Worm (Caenorhabditis elegans) whole organism, L2 larva: ENCODE measurements around the gene hmg-5.
A peak's percentile ranks its signal among the peaks of the same experiment; 100 is the strongest.

Source experiments
- C34F6.9 ChIP-seq: fragments of 150-350 bp; optimal IDR thresholded peaks from 2 replicates; lab custom pipeline; 2014; ENCODE audit warnings: missing biosample characterization, missing genetic modification characterization
- F13H6.1 ChIP-seq: sonication (generic microtip); optimal IDR thresholded peaks from 2 replicates; lab custom pipeline; 2016; ENCODE audit warnings: missing genetic modification characterization, missing compliant biosample characterization
- R02D3.7 ChIP-seq: fragments of 150-350 bp; optimal IDR thresholded peaks from 2 replicates; lab custom pipeline; 2014; ENCODE audit warnings: missing biosample characterization, missing genetic modification characterization
- Y55F3AM.14 ChIP-seq: fragments of 200-800 bp; sonication (Bioruptor generic); optimal IDR thresholded peaks from 2 replicates; lab custom pipeline; 2018; ENCODE audit warnings: mild to moderate bottlenecking, missing genetic modification characterization, missing compliant biosample characterization
- aly-2 ChIP-seq: fragments of 150-350 bp; optimal IDR thresholded peaks from 2 replicates; lab custom pipeline; 2014; ENCODE audit warnings: missing biosample characterization, missing genetic modification characterization
- ama-1 ChIP-seq: fragments of 150-350 bp; optimal IDR thresholded peaks from 2 replicates; lab custom pipeline; 2018; ENCODE audit warnings: inconsistent platforms
- ceh-16 ChIP-seq: fragments of 150-350 bp; optimal IDR thresholded peaks from 2 replicates; lab custom pipeline; 2014; ENCODE audit warnings: missing biosample characterization, missing genetic modification characterization
- ceh-82 ChIP-seq: fragments of 150-350 bp; optimal IDR thresholded peaks from 2 replicates; lab custom pipeline; 2014; ENCODE audit warnings: missing biosample characterization, missing genetic modification characterization
- crh-2 ChIP-seq: sonication (generic microtip); optimal IDR thresholded peaks from 2 replicates; lab custom pipeline; 2017; ENCODE audit warnings: missing biosample characterization, missing genetic modification characterization
- egl-27 ChIP-seq: sonication (generic microtip); optimal IDR thresholded peaks from 3 replicates; lab custom pipeline; 2017; ENCODE audit warnings: missing biosample characterization, missing genetic modification reagents, missing genetic modification characterization
- elt-1 ChIP-seq: fragments of 150-350 bp; optimal IDR thresholded peaks from 2 replicates; lab custom pipeline; 2014; ENCODE audit warnings: missing biosample characterization, missing genetic modification characterization
- elt-3 ChIP-seq: sonication (generic microtip); optimal IDR thresholded peaks from 2 replicates; lab custom pipeline; 2017; ENCODE audit warnings: missing biosample characterization, missing genetic modification characterization
- gmeb-1 ChIP-seq: fragments of 150-350 bp; optimal IDR thresholded peaks from 2 replicates; lab custom pipeline; 2014; ENCODE audit warnings: missing biosample characterization, missing genetic modification characterization
- lin-11 ChIP-seq: fragments of 150-350 bp; sonication (generic microtip); optimal IDR thresholded peaks from 2 replicates; lab custom pipeline; 2014; ENCODE audit warnings: missing biosample characterization, missing genetic modification characterization, inconsistent platforms, mixed read lengths
- lin-13 ChIP-seq: fragments of 150-350 bp; optimal IDR thresholded peaks from 2 replicates; lab custom pipeline; 2014; ENCODE audit warnings: missing biosample characterization, missing genetic modification reagents, missing genetic modification characterization
- lsy-2 ChIP-seq, 2 experiments: fragments of 150-350 bp in 1 of 2; sonication (generic microtip) in 1 of 2; optimal IDR thresholded peaks; 2 replicates each; lab custom pipeline; 2014 to 2017; ENCODE audit warnings: missing biosample characterization in 2 of 2, missing genetic modification characterization in 2 of 2
- mab-5 ChIP-seq: fragments of 150-350 bp; optimal IDR thresholded peaks from 2 replicates; lab custom pipeline; 2014; ENCODE audit warnings: missing biosample characterization, missing genetic modification characterization
- mdl-1 ChIP-seq, 2 experiments: fragments of 150-350 bp in 1 of 2; sonication (generic microtip) in 1 of 2; optimal IDR thresholded peaks; 2 replicates each; lab custom pipeline; 2017; ENCODE audit warnings: missing biosample characterization in 2 of 2, missing genetic modification characterization in 2 of 2
- nhr-10 ChIP-seq: sonication (generic microtip); optimal IDR thresholded peaks from 2 replicates; lab custom pipeline; 2017; ENCODE audit warnings: missing biosample characterization, missing genetic modification characterization
- nhr-11 ChIP-seq: fragments of 150-350 bp; optimal IDR thresholded peaks from 2 replicates; lab custom pipeline; 2014; ENCODE audit warnings: missing biosample characterization, missing genetic modification characterization
- nhr-12 ChIP-seq: fragments of 150-350 bp; optimal IDR thresholded peaks from 2 replicates; lab custom pipeline; 2014; ENCODE audit warnings: missing biosample characterization, missing genetic modification characterization
- nhr-129 ChIP-seq: fragments of 150-350 bp; optimal IDR thresholded peaks from 2 replicates; lab custom pipeline; 2014; ENCODE audit warnings: missing biosample characterization, missing genetic modification characterization
- nhr-21 ChIP-seq: fragments of 150-350 bp; optimal IDR thresholded peaks from 2 replicates; lab custom pipeline; 2014; ENCODE audit warnings: missing biosample characterization, missing genetic modification characterization
- nhr-25 ChIP-seq: fragments of 150-350 bp; sonication (generic microtip); optimal IDR thresholded peaks from 3 replicates; lab custom pipeline; 2014; ENCODE audit warnings: missing biosample characterization, missing genetic modification characterization
- nhr-6 ChIP-seq: fragments of 150-350 bp; optimal IDR thresholded peaks from 2 replicates; lab custom pipeline; 2014; ENCODE audit warnings: missing biosample characterization, missing genetic modification characterization
- nhr-77 ChIP-seq: fragments of 150-350 bp; optimal IDR thresholded peaks from 2 replicates; lab custom pipeline; 2014; ENCODE audit warnings: missing biosample characterization, missing genetic modification characterization
- peb-1 ChIP-seq: fragments of 150-350 bp; optimal IDR thresholded peaks from 2 replicates; lab custom pipeline; 2014; ENCODE audit warnings: missing biosample characterization, missing genetic modification characterization
- sem-4 ChIP-seq: fragments of 150-350 bp; optimal IDR thresholded peaks from 2 replicates; lab custom pipeline; 2014; ENCODE audit warnings: missing biosample characterization, missing genetic modification reagents, missing genetic modification characterization
- skn-1 ChIP-seq: sonication (generic microtip); optimal IDR thresholded peaks from 2 replicates; lab custom pipeline; 2017; ENCODE audit warnings: missing biosample characterization, missing genetic modification characterization
- sma-3 ChIP-seq: sonication (generic microtip); optimal IDR thresholded peaks from 2 replicates; lab custom pipeline; 2016; ENCODE audit warnings: missing genetic modification reagents, missing genetic modification characterization, missing compliant biosample characterization
- sma-9 ChIP-seq, 2 experiments: fragments of 150-350 bp in 1 of 2; sonication (generic microtip) in 1 of 2; optimal IDR thresholded peaks; 2 replicates each; lab custom pipeline; 2014 to 2016; ENCODE audit warnings: missing genetic modification characterization in 2 of 2, mild to moderate bottlenecking in 1 of 2, missing biosample characterization in 1 of 2, missing compliant biosample characterization in 1 of 2, missing genetic modification reagents in 1 of 2, moderate library complexity in 1 of 2
- snpc-4 ChIP-seq: fragments of 150-350 bp; optimal IDR thresholded peaks from 2 replicates; lab custom pipeline; 2014; ENCODE audit warnings: missing biosample characterization, missing genetic modification characterization
- unc-39 ChIP-seq: fragments of 150-350 bp; optimal IDR thresholded peaks from 2 replicates; lab custom pipeline; 2014; ENCODE audit warnings: missing biosample characterization, missing genetic modification characterization
- unc-55 ChIP-seq: fragments of 150-350 bp; sonication (generic microtip); optimal IDR thresholded peaks from 3 replicates; lab custom pipeline; 2014; ENCODE audit warnings: missing biosample characterization, missing genetic modification reagents, missing genetic modification characterization
- zag-1 ChIP-seq: fragments of 150-350 bp; optimal IDR thresholded peaks from 2 replicates; lab custom pipeline; 2014; ENCODE audit warnings: missing biosample characterization, missing genetic modification characterization
- ztf-11 ChIP-seq: sonication (generic microtip); optimal IDR thresholded peaks from 2 replicates; lab custom pipeline; 2017; ENCODE audit warnings: missing biosample characterization, missing genetic modification characterization
- ztf-4 ChIP-seq: fragments of 150-350 bp; optimal IDR thresholded peaks from 2 replicates; lab custom pipeline; 2014; ENCODE audit warnings: missing biosample characterization, missing genetic modification characterization

Gene hmg-5

ce11 chrIV:7620450-7620849, 25.6 kb downstream of the hmg-5 start:
- no peak for TF ChIP-seq sma-3 (GFP tag; lab: Kevin White, UChicago)
- no peak for TF ChIP-seq ceh-82 (tag; lab: Kevin White, UChicago)
- peak; percentile 41 for TF ChIP-seq unc-55 (GFP tag; lab: Kevin White, UChicago)
- no peak for TF ChIP-seq elt-1 (tag; lab: Kevin White, UChicago)
- no peak for TF ChIP-seq unc-39 (tag; lab: Kevin White, UChicago)
- peak; percentile 17 for TF ChIP-seq C34F6.9
- no peak for TF ChIP-seq nhr-129 (tag; lab: Kevin White, UChicago)
- peak; percentile 17 for TF ChIP-seq zag-1 (tag; lab: Kevin White, UChicago)
- TF ChIP-seq sem-4 (tag; lab: Kevin White, UChicago) = peak; percentile 59

- TF ChIP-seq Y55F3AM.14 = peak; percentile 7
- TF ChIP-seq snpc-4 (tag; lab: Kevin White, UChicago) = no peak
- TF ChIP-seq F13H6.1 = peak; percentile 23
- TF ChIP-seq mdl-1 (tag; optimal IDR thresholded peaks at IDR 0.05; lab: Kevin White, UChicago) = peak in 1 of 2 experiments; percentile 44
- TF ChIP-seq crh-2 = peak; percentile 6
- no peak for TF ChIP-seq lin-13 (GFP tag; lab: Kevin White, UChicago)
- peak in 1 of 2 experiments; percentile 24 for TF ChIP-seq lsy-2 (tag; optimal IDR thresholded peaks at IDR 0.05; lab: Kevin White, UChicago)
- peak; percentile 57 for TF ChIP-seq zag-1 (tag; lab: Kevin White, UChicago)
- no peak for TF ChIP-seq ceh-16 (tag; lab: Kevin White, UChicago)
- peak; percentile 73 for TF ChIP-seq unc-55 (GFP tag; lab: Kevin White, UChicago)
- peak; percentile 60 for TF ChIP-seq sem-4 (tag; lab: Kevin White, UChicago)
- peak; percentile 52 for TF ChIP-seq C34F6.9
- TF ChIP-seq, all 48 proteins: peak for 9
Measured at ce11 chrIV:7619261-7619660, 26.8 kb downstream of the hmg-5 start.

- TF ChIP-seq nhr-77 (tag; lab: Kevin White, UChicago) (no peak), Y55F3AM.14 (no peak), C34F6.9 (peak; percentile 4)
Measured at ce11 chrIV:7612523-7612922, 33.5 kb downstream of the hmg-5 start.

ce11 chrIV:7611396-7611795, 34.6 kb downstream of the hmg-5 start:
- TF ChIP-seq aly-2 (tag; lab: Kevin White, UChicago) = no peak
- TF ChIP-seq unc-55 (GFP tag; lab: Kevin White, UChicago) = peak; percentile 45
- peak; percentile 8 for TF ChIP-seq sma-9 (GFP tag; optimal IDR thresholded peaks at IDR 0.05; lab: Kevin White, UChicago)
- TF ChIP-seq sma-9 (tag; optimal IDR thresholded peaks at IDR 0.05; lab: Kevin White, UChicago) = no peak

- TF ChIP-seq nhr-6 (no peak), C34F6.9 (no peak), nhr-21 (no peak), nhr-11 (tag; lab: Kevin White, UChicago) (no peak), Y55F3AM.14 (no peak), lin-11 (tag; lab: Kevin White, UChicago) (no peak), ztf-11 (no peak), nhr-129 (tag; lab: Kevin White, UChicago) (no peak), egl-27 (tag; lab: Kevin White, UChicago) (no peak), peb-1 (tag; lab: Kevin White, UChicago) (no peak), lin-13 (GFP tag; lab: Kevin White, UChicago) (no peak), nhr-25 (tag; lab: Kevin White, UChicago) (no peak), sem-4 (tag; lab: Kevin White, UChicago) (no peak), ama-1 (lab: Kevin White, UChicago) (no peak), elt-1 (tag; lab: Kevin White, UChicago) (no peak), nhr-10 (tag; lab: Kevin White, UChicago) (no peak)
Measured at ce11 chrIV:7608111-7608510, 37.9 kb downstream of the hmg-5 start.

- TF ChIP-seq Y55F3AM.14 (no peak), lin-13 (GFP tag; lab: Kevin White, UChicago) (no peak), unc-55 (GFP tag; lab: Kevin White, UChicago) (no peak), sem-4 (tag; lab: Kevin White, UChicago) (no peak), R02D3.7 (tag; lab: Kevin White, UChicago) (no peak), mab-5 (no peak), nhr-129 (tag; lab: Kevin White, UChicago) (no peak), elt-3 (tag; lab: Kevin White, UChicago) (no peak), sma-3 (GFP tag; lab: Kevin White, UChicago) (no peak), gmeb-1 (tag; lab: Kevin White, UChicago) (no peak), nhr-77 (tag; lab: Kevin White, UChicago) (no peak), skn-1 (tag; lab: Kevin White, UChicago) (no peak), nhr-12 (no peak), peb-1 (tag; lab: Kevin White, UChicago) (no peak), snpc-4 (tag; lab: Kevin White, UChicago) (no peak), C34F6.9 (no peak), ztf-4 (tag; lab: Kevin White, UChicago) (no peak), lin-11 (tag; lab: Kevin White, UChicago) (no peak), lsy-2 (tag; optimal IDR thresholded peaks at IDR 0.05; lab: Kevin White, UChicago) (no peak)
Measured at ce11 chrIV:7605413-7605812, 40.6 kb downstream of the hmg-5 start.
